Worm (Caenorhabditis elegans) whole organism, L1 larva: ENCODE data around the gene K10G4.5.

ENCODE experiments used
- ama-1 ChIP-seq: fragments of 150-350 bp; optimal IDR thresholded peaks from 2 replicates; lab custom pipeline; 2014
- blmp-1 ChIP-seq: fragments of 150-350 bp; optimal IDR thresholded peaks from 2 replicates; lab custom pipeline; 2014; ENCODE audit warnings: missing biosample characterization, missing genetic modification characterization
- ceh-8 ChIP-seq: fragments of 200-800 bp; sonication (Bioruptor generic); optimal IDR thresholded peaks from 2 replicates; lab custom pipeline; 2018; ENCODE audit warnings: mild to moderate bottlenecking, missing genetic modification characterization, moderate library complexity, missing compliant biosample characterization
- efl-1 ChIP-seq, 4 experiments: fragments of 150-350 bp; optimal IDR thresholded peaks in 3 of 4; peaks in 1 of 4; 1 replicate in 1 of 4; 2 replicates in 3 of 4; lab custom pipeline; 2014; ENCODE audit warnings: missing biosample characterization in 2 of 4, missing genetic modification characterization in 2 of 4, missing genetic modification reagents in 2 of 4
- jun-1 ChIP-seq: fragments of 150-350 bp; optimal IDR thresholded peaks from 2 replicates; lab custom pipeline; 2014; ENCODE audit warnings: missing biosample characterization, missing genetic modification reagents, missing genetic modification characterization
- lin-13 ChIP-seq: fragments of 150-350 bp; optimal IDR thresholded peaks from 2 replicates; lab custom pipeline; 2014; ENCODE audit warnings: missing biosample characterization, missing genetic modification reagents, missing genetic modification characterization
- lin-39 ChIP-seq: fragments of 150-350 bp; optimal IDR thresholded peaks from 2 replicates; lab custom pipeline; 2014; ENCODE audit warnings: missing biosample characterization, missing genetic modification reagents, missing genetic modification characterization
- mdl-1 ChIP-seq, 2 experiments: fragments of 150-350 bp; optimal IDR thresholded peaks; 2 replicates each; lab custom pipeline; 2014 to 2017; ENCODE audit warnings: missing biosample characterization in 2 of 2, missing genetic modification characterization in 2 of 2, inconsistent platforms in 1 of 2
- nhr-11 ChIP-seq: fragments of 150-350 bp; optimal IDR thresholded peaks from 2 replicates; lab custom pipeline; 2014; ENCODE audit warnings: missing biosample characterization, missing genetic modification characterization
- nhr-19 ChIP-seq: fragments of 200-800 bp; sonication (Bioruptor generic); conservative IDR thresholded peaks from 2 replicates; pipeline ENCODE4 v1.3.6; 2022; ENCODE audit warnings: missing genetic modification characterization, missing compliant biosample characterization
- nhr-76 ChIP-seq: sonication (generic microtip); optimal IDR thresholded peaks from 2 replicates; lab custom pipeline; 2017; ENCODE audit warnings: missing biosample characterization, missing genetic modification characterization
- pag-3 ChIP-seq: sonication (generic microtip); optimal IDR thresholded peaks from 2 replicates; lab custom pipeline; 2017; ENCODE audit warnings: missing genetic modification characterization, mild to moderate bottlenecking, missing compliant biosample characterization, antibody characterized with exemption, borderline replicate concordance; ENCODE audit not compliant: insufficient read depth
- skn-1 ChIP-seq: fragments of 150-350 bp; optimal IDR thresholded peaks from 2 replicates; lab custom pipeline; 2014; ENCODE audit warnings: missing biosample characterization, missing genetic modification characterization
- zag-1 ChIP-seq: fragments of 150-350 bp; optimal IDR thresholded peaks from 2 replicates; lab custom pipeline; 2014; ENCODE audit warnings: missing biosample characterization, missing genetic modification characterization

- TF ChIP-seq skn-1 (tag; lab: Kevin White, UChicago) = no peak
- TF ChIP-seq pag-3 = no peak
- no peak for TF ChIP-seq ama-1 (lab: Kevin White, UChicago)
- TF ChIP-seq lin-39 (tag; lab: Kevin White, UChicago) = no peak
- TF ChIP-seq nhr-76 = no peak
- no peak for TF ChIP-seq lin-13 (GFP tag; lab: Kevin White, UChicago)
- TF ChIP-seq mdl-1 (tag; optimal IDR thresholded peaks at IDR 0.05; lab: Kevin White, UChicago) = no peak
- TF ChIP-seq nhr-11 = no peak
- TF ChIP-seq nhr-19 = no peak
- no peak for TF ChIP-seq jun-1 (tag; lab: Kevin White, UChicago)
- no peak for TF ChIP-seq ceh-8
- no peak for TF ChIP-seq zag-1 (tag; lab: Kevin White, UChicago)
- TF ChIP-seq blmp-1 (tag; lab: Kevin White, UChicago) = no peak
- TF ChIP-seq efl-1 (optimal IDR thresholded peaks at IDR 0.05; lab: Kevin White, UChicago) = no peak
- peak in 1 of 2 experiments; percentile 55 for TF ChIP-seq efl-1 (GFP tag; optimal IDR thresholded peaks at IDR 0.05 in 1 of 2; lab: Kevin White, UChicago)
These were observed 21.2 kb upstream of the K10G4.5 start, which contains the start of gene F31E9.3 for ce11 chrV:17322397-17322909.
